Worm (Caenorhabditis elegans): ENCODE results near the gene ilkp-1.

Gene ilkp-1

DNA sequence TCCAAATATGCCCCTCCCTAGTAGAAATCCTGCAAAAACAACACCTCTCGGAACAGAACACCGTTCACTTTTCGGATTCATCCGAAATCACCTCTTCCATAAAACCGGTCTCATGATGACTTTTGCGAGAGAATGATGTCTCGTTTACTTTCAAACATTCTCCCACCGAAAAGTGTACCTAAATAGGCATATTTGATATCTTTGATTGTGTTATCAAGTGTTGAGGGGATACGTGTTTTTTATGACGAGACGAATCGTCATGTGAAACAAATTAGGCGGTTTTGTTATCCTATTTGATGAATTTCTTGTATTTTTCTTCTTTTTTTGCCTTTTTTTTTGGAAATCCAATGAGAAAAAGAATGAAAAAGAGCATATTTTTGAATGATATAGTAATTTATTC is 34.8 kb upstream of the ilkp-1 start:
- TF ChIP-seq ces-1 (GFP tag; optimal IDR thresholded peaks at IDR 0.05) (no peak), M03D4.4 (tag; optimal IDR thresholded peaks at IDR 0.05) (no peak), sptf-1 (tag; optimal IDR thresholded peaks at IDR 0.05) (no peak), mep-1 (tag; optimal IDR thresholded peaks at IDR 0.05) (no peak), ham-2 (GFP tag; optimal IDR thresholded peaks at IDR 0.05) (no peak), nhr-28 (tag; optimal IDR thresholded peaks at IDR 0.05) (no peak), drap-1 (GFP tag; optimal IDR thresholded peaks at IDR 0.05) (no peak), ceh-43 (GFP tag; optimal IDR thresholded peaks at IDR 0.05) (no peak), pha-4 (tag; optimal IDR thresholded peaks at IDR 0.05) (no peak), mab-5 (tag; optimal IDR thresholded peaks at IDR 0.05) (no peak), cnd-1 (tag; optimal IDR thresholded peaks at IDR 0.05) (no peak), ceh-83 (GFP tag; optimal IDR thresholded peaks at IDR 0.05) (no peak), tbx-8 (GFP tag; optimal IDR thresholded peaks at IDR 0.05) (no peak), blmp-1 (tag; optimal IDR thresholded peaks at IDR 0.05) (no peak), hlh-1 (tag; optimal IDR thresholded peaks at IDR 0.05) (no peak), unc-62 (GFP tag; optimal IDR thresholded peaks at IDR 0.05) (no peak), ceh-39 (tag; optimal IDR thresholded peaks at IDR 0.05) (no peak), flh-1 (GFP tag; optimal IDR thresholded peaks at IDR 0.05) (no peak), nhr-12 (tag; optimal IDR thresholded peaks at IDR 0.05) (no peak), mls-2 (tag; optimal IDR thresholded peaks at IDR 0.05) (no peak)

DNA sequence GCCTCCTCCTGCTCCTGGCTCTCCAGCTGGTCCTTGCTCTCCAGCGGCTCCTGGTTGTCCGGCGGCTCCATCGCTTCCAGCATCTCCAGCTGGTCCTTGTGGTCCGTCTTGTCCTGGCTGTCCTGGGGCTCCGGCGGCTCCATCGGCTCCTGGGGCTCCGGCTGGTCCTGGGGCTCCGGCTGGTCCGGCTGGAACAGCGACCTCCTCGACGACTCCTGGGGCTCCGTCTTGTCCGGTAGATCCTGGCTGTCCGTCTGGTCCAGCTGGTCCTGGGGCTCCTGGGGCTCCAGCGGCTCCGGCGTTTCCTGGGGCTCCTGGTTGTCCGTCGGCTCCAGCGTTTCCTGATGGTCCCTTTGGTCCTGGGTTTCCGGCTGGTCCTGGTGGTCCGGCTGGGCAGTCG is 34.3 kb upstream of the ilkp-1 start:
- TF ChIP-seq elt-1 (tag; optimal IDR thresholded peaks at IDR 0.05; ENCODE audit: borderline replicate concordance, insufficient read depth) (no peak), M03D4.4 (tag; optimal IDR thresholded peaks at IDR 0.05) (no peak), ceh-43 (GFP tag; optimal IDR thresholded peaks at IDR 0.05) (no peak)

DNA sequence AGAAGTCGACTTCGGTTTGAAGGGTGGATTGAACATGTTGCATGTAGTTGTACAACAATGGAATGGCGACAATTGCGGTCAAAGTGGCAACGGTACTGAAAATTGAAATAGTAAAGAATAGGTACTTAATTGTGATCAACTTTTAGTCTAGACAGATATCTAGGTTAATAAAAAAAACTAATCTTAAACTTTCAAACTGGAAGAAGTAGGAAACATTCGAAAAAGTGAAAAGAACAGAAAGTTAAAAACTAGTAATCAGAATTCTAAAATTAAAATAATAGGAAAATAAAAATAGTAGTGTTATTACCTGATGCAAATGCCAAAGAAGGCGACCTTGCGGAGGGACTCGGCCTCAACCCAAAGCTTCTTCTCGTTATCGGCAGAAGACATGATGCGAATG is 33.6 kb upstream of the ilkp-1 start:
- TF ChIP-seq elt-3 (tag; optimal IDR thresholded peaks at IDR 0.05) = no peak
- no peak for TF ChIP-seq unc-62 (GFP tag; optimal IDR thresholded peaks at IDR 0.05)
- no peak for TF ChIP-seq ham-2 (GFP tag; optimal IDR thresholded peaks at IDR 0.05)
- no peak for TF ChIP-seq mep-1 (tag; optimal IDR thresholded peaks at IDR 0.05)
- TF ChIP-seq blmp-1 (tag; optimal IDR thresholded peaks at IDR 0.05) = no peak
- TF ChIP-seq nhr-2 (tag; optimal IDR thresholded peaks at IDR 0.05) = no peak

DNA sequence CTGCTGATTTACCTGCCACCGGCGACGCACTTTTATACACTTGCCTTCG is 33.4 kb upstream of the ilkp-1 start, which contains the start of gene ram-2:
Gene ram-2, minus strand, starts transcription at position 47 of the 49 bp plus-strand sequence.
- TF ChIP-seq tbx-8 (GFP tag; optimal IDR thresholded peaks at IDR 0.05) = no peak
- TF ChIP-seq elt-3 (tag; optimal IDR thresholded peaks at IDR 0.05) = no peak
- TF ChIP-seq nhr-2 (tag; optimal IDR thresholded peaks at IDR 0.05) = no peak
- TF ChIP-seq lsy-2 (tag; optimal IDR thresholded peaks at IDR 0.05) = no peak
- TF ChIP-seq M03D4.4 (tag; optimal IDR thresholded peaks at IDR 0.05) = no peak
- TF ChIP-seq nhr-12 (tag; optimal IDR thresholded peaks at IDR 0.05) = no peak
- TF ChIP-seq ham-2 (GFP tag; optimal IDR thresholded peaks at IDR 0.05) = no peak
- TF ChIP-seq mab-5 (tag; optimal IDR thresholded peaks at IDR 0.05) = no peak
- TF ChIP-seq ces-1 (GFP tag; optimal IDR thresholded peaks at IDR 0.05) = no peak
- TF ChIP-seq lin-32 (GFP tag; optimal IDR thresholded peaks at IDR 0.05) = no peak
- no peak for TF ChIP-seq bed-3 (GFP tag; optimal IDR thresholded peaks at IDR 0.05)
- no peak for TF ChIP-seq mls-2 (tag; optimal IDR thresholded peaks at IDR 0.05)
- no peak for TF ChIP-seq blmp-1 (tag; optimal IDR thresholded peaks at IDR 0.05)
- TF ChIP-seq drap-1 (GFP tag; optimal IDR thresholded peaks at IDR 0.05) = no peak
- no peak for TF ChIP-seq ceh-43 (GFP tag; optimal IDR thresholded peaks at IDR 0.05)

DNA sequence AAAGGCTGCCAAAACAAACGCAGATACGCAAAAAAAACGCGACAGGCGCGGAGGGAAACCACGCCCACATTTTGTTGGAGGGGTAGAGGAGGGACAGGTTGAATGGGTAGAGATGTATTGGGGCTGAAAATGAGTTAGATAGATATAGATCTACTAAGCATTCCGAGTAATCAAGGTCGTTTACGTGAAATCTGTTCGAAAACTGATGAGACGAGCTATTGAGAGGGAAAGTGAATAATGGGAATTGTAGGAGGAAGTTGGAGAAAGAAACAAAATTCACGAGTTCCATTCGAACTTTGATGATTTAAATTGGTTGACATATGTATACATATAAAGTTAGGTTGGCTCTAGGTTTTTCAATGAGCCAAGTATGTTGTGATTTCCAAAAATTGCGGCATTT is 33.2 kb upstream of the ilkp-1 start:
- no peak for TF ChIP-seq ztf-11 (tag; optimal IDR thresholded peaks at IDR 0.05)
- TF ChIP-seq M03D4.4 (tag; optimal IDR thresholded peaks at IDR 0.05) = no peak
- TF ChIP-seq pha-4 (tag; optimal IDR thresholded peaks at IDR 0.05) = no peak
- no peak for TF ChIP-seq bed-3 (GFP tag; optimal IDR thresholded peaks at IDR 0.05)
- TF ChIP-seq sptf-1 (tag; optimal IDR thresholded peaks at IDR 0.05) = no peak
- TF ChIP-seq ces-1 (GFP tag; optimal IDR thresholded peaks at IDR 0.05) = no peak
- no peak for TF ChIP-seq ceh-39 (tag; optimal IDR thresholded peaks at IDR 0.05)
- TF ChIP-seq mls-2 (tag; optimal IDR thresholded peaks at IDR 0.05) = no peak
- no peak for TF ChIP-seq hlh-1 (tag; optimal IDR thresholded peaks at IDR 0.05)
- no peak for TF ChIP-seq flh-1 (GFP tag; optimal IDR thresholded peaks at IDR 0.05)
- no peak for TF ChIP-seq lin-13 (tag; optimal IDR thresholded peaks at IDR 0.05)
- TF ChIP-seq elt-1 (tag; optimal IDR thresholded peaks at IDR 0.05; ENCODE audit: borderline replicate concordance, insufficient read depth) = no peak
- no peak for TF ChIP-seq ceh-83 (GFP tag; optimal IDR thresholded peaks at IDR 0.05)
- no peak for TF ChIP-seq lsy-2 (tag; optimal IDR thresholded peaks at IDR 0.05)
- no peak for TF ChIP-seq sem-2 (GFP tag; optimal IDR thresholded peaks at IDR 0.05)
- no peak for TF ChIP-seq nhr-237 (tag; optimal IDR thresholded peaks at IDR 0.05)

DNA sequence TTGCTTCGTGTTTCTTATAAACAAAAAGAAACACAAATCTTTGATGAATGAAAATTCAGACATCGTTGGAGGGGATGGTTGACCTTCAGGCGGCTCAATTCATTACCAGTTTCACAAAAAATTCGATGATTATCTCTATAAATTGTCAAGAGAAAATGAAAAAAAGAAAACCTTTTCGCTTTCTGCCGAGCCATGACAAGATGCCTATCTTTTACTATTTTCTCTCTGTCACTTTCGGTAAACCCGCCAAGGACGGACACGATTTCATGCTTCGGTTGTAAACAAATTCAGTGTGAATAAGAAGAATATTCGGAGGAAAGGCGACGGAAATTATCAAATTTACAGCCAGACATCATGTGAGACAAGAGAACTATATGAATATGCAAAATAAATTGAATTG is 29.3 kb upstream of the ilkp-1 start:
- no peak for TF ChIP-seq M03D4.4 (tag; optimal IDR thresholded peaks at IDR 0.05)
- TF ChIP-seq elt-3 (tag; optimal IDR thresholded peaks at IDR 0.05) = no peak
- TF ChIP-seq nhr-28 (tag; optimal IDR thresholded peaks at IDR 0.05) = no peak
- no peak for TF ChIP-seq snpc-4 (tag; optimal IDR thresholded peaks at IDR 0.05)
- no peak for TF ChIP-seq lsy-2 (tag; optimal IDR thresholded peaks at IDR 0.05)
- no peak for TF ChIP-seq ces-1 (GFP tag; optimal IDR thresholded peaks at IDR 0.05)
- TF ChIP-seq ceh-43 (GFP tag; optimal IDR thresholded peaks at IDR 0.05) = no peak
- TF ChIP-seq unc-120 (tag; optimal IDR thresholded peaks at IDR 0.05; ENCODE audit: poor library complexity, severe bottlenecking) = no peak
- TF ChIP-seq elt-1 (tag; optimal IDR thresholded peaks at IDR 0.05; ENCODE audit: borderline replicate concordance, insufficient read depth) = no peak
- no peak for TF ChIP-seq nhr-2 (tag; optimal IDR thresholded peaks at IDR 0.05)
- no peak for TF ChIP-seq tbx-8 (GFP tag; optimal IDR thresholded peaks at IDR 0.05)
- no peak for TF ChIP-seq nhr-237 (tag; optimal IDR thresholded peaks at IDR 0.05)
- TF ChIP-seq lin-13 (tag; optimal IDR thresholded peaks at IDR 0.05) = no peak
- no peak for TF ChIP-seq drap-1 (GFP tag; optimal IDR thresholded peaks at IDR 0.05)
- TF ChIP-seq blmp-1 (tag; optimal IDR thresholded peaks at IDR 0.05) = no peak
- no peak for TF ChIP-seq unc-39 (tag; optimal IDR thresholded peaks at IDR 0.05)
